Worm (Caenorhabditis elegans): ENCODE data around the gene Y53C12B.1.

DNA sequence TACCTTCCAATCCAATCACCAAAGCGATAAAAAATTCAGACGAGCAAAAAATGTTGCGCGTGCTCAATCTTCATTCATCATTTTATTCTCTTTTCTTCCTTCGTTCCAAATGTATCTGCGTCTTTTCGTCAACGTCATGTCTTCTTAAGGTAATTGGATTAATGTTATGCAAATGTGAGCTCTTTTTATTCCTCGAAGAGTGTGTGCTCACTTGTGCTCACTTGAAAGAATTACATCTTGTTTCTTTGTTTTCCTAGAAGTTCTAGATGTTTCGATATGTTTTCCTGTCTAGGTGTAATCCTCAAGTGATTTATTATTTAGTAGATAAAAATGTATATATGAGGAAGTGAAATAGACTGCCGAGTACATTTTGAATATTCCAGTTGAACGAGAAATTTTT lies 9.5 kb upstream of the Y53C12B.1 start:
- TF ChIP-seq hlh-30 (tag; optimal IDR thresholded peaks at IDR 0.05; ENCODE audit: insufficient read depth) (no peak), fkh-10 (GFP tag; optimal IDR thresholded peaks at IDR 0.05) (no peak), eyg-1 (tag; optimal IDR thresholded peaks at IDR 0.05) (no peak), F13H6.1 (tag; optimal IDR thresholded peaks at IDR 0.05) (no peak), ceh-9 (tag; optimal IDR thresholded peaks at IDR 0.05) (no peak), pqm-1 (tag; optimal IDR thresholded peaks at IDR 0.05) (no peak), ama-1 (optimal IDR thresholded peaks at IDR 0.05) (no peak), pha-4 (tag; optimal IDR thresholded peaks at IDR 0.05) (no peak), elt-2 (tag; optimal IDR thresholded peaks at IDR 0.05) (no peak)

Measured in whole organism, late embryonic.